Fruit fly (Drosophila melanogaster) whole organism, wandering third instar larva: ENCODE results near the gene meru.

Experiments
- HLH106 ChIP-seq: fragments of 200-800 bp; optimal IDR thresholded peaks from 3 replicates; lab custom pipeline; 2019; ENCODE audit warnings: missing biosample characterization, mild to moderate bottlenecking, missing genetic modification characterization, moderate library complexity
- h ChIP-seq: fragments of 200-800 bp; sonication (Bioruptor generic); optimal IDR thresholded peaks from 3 replicates; lab custom pipeline; 2016; ENCODE audit warnings: missing biosample characterization, mild to moderate bottlenecking, missing genetic modification characterization
- pan ChIP-seq: fragments of >200 bp; optimal IDR thresholded peaks from 2 replicates; lab custom pipeline; 2017
- psq ChIP-seq: fragments of 200-800 bp; sonication (Bioruptor generic); optimal IDR thresholded peaks from 3 replicates; lab custom pipeline; 2017; ENCODE audit warnings: missing biosample characterization, mild to moderate bottlenecking, missing genetic modification characterization, moderate library complexity

- TF ChIP-seq pan (lab: Kevin White, UChicago) (no peak), HLH106 (tag; lab: Kevin White, UChicago) (no peak), psq (no peak), h (GFP tag; lab: Kevin White, UChicago) (peak; percentile 19)
Measured at dm6 chr3L:15832146-15832545, 11.7 kb downstream of the meru start, which contains the start of gene CG12713.
